Worm (Caenorhabditis elegans) whole organism, young adult: ENCODE data around the gene Y51A2A.12.

Source experiments
- ZK185.1 ChIP-seq: sonication (generic microtip); optimal IDR thresholded peaks from 2 replicates; lab custom pipeline; 2016; ENCODE audit warnings: mild to moderate bottlenecking, missing genetic modification characterization, missing compliant biosample characterization; ENCODE audit not compliant: poor library complexity, severe bottlenecking
- chd-7 ChIP-seq: sonication (generic microtip); optimal IDR thresholded peaks from 2 replicates; lab custom pipeline; 2016; ENCODE audit warnings: mild to moderate bottlenecking, missing genetic modification characterization, moderate library complexity, missing compliant biosample characterization
- fkh-3 ChIP-seq: sonication (generic microtip); optimal IDR thresholded peaks from 2 replicates; lab custom pipeline; 2016; ENCODE audit warnings: mild to moderate bottlenecking, missing genetic modification characterization, missing compliant biosample characterization

- TF ChIP-seq chd-7 (tag; lab: Kevin White, UChicago) (no peak), fkh-3 (tag; lab: Kevin White, UChicago) (no peak), ZK185.1 (tag; lab: Kevin White, UChicago) (no peak)
These were observed at the start of gene Y51A2A.12 for ce11 chrV:18292295-18292694.
